Worm (Caenorhabditis elegans) whole organism, young adult: Measurements from ENCODE around the gene lin-66.

Experiments used
- C06A6.2 ChIP-seq: fragments of 200-800 bp; sonication (Bioruptor generic); conservative IDR thresholded peaks from 2 replicates; pipeline ENCODE4 v1.3.6; 2022; ENCODE audit warnings: missing genetic modification characterization, missing compliant biosample characterization
- atf-7 ChIP-seq: sonication (generic microtip); optimal IDR thresholded peaks from 2 replicates; lab custom pipeline; 2017; ENCODE audit warnings: mild to moderate bottlenecking, missing genetic modification characterization, missing compliant biosample characterization
- ceh-58 ChIP-seq: fragments of 200-800 bp; sonication (Bioruptor generic); IDR thresholded peaks from 2 replicates; pipeline ENCODE4 v1.3.6; 2022; ENCODE audit warnings: missing genetic modification characterization, missing compliant biosample characterization
- ets-4 ChIP-seq: fragments of 200-800 bp; sonication (Bioruptor generic); optimal IDR thresholded peaks from 2 replicates; lab custom pipeline; 2018; ENCODE audit warnings: mild to moderate bottlenecking, missing genetic modification characterization, missing compliant biosample characterization
- madf-6 ChIP-seq: fragments of 200-800 bp; sonication (Bioruptor generic); IDR thresholded peaks from 2 replicates; pipeline ENCODE4 v1.3.6; 2022; ENCODE audit warnings: missing genetic modification reagents, missing genetic modification characterization, missing compliant biosample characterization
- mel-28 ChIP-seq: sonication (generic microtip); optimal IDR thresholded peaks from 2 replicates; lab custom pipeline; 2016; ENCODE audit warnings: borderline replicate concordance, mild to moderate bottlenecking, missing genetic modification characterization, missing compliant biosample characterization
- nfya-1 ChIP-seq: sonication (generic microtip); optimal IDR thresholded peaks from 2 replicates; lab custom pipeline; 2017; ENCODE audit warnings: antibody characterized with exemption, missing compliant biosample characterization, missing genetic modification characterization, borderline replicate concordance; ENCODE audit not compliant: insufficient read depth
- nhr-80 ChIP-seq: sonication (generic microtip); optimal IDR thresholded peaks from 2 replicates; lab custom pipeline; 2016; ENCODE audit warnings: missing genetic modification characterization, missing compliant biosample characterization
- nhr-90 ChIP-seq: sonication (generic microtip); optimal IDR thresholded peaks from 2 replicates; lab custom pipeline; 2016; ENCODE audit warnings: missing genotype, mild to moderate bottlenecking, missing genetic modification characterization, missing compliant biosample characterization
- snpc-3.4 ChIP-seq: sonication (generic microtip); optimal IDR thresholded peaks from 2 replicates; lab custom pipeline; 2017; ENCODE audit warnings: missing genetic modification characterization, mild to moderate bottlenecking, missing compliant biosample characterization, antibody characterized with exemption, moderate library complexity, missing genotype, missing genetic modification reagents
- sptf-2 ChIP-seq: fragments of 200-800 bp; sonication (Bioruptor generic); optimal IDR thresholded peaks from 2 replicates; lab custom pipeline; 2018; ENCODE audit warnings: mild to moderate bottlenecking, missing genetic modification characterization, missing compliant biosample characterization
- unc-62 ChIP-seq: fragments of 150-350 bp; optimal IDR thresholded peaks from 2 replicates; lab custom pipeline; 2014; ENCODE audit warnings: missing biosample characterization, missing genetic modification reagents, missing genetic modification characterization
- ztf-22 ChIP-seq: fragments of 200-800 bp; sonication (Bioruptor generic); optimal IDR thresholded peaks from 2 replicates; lab custom pipeline; 2018; ENCODE audit warnings: mild to moderate bottlenecking, missing genetic modification characterization, moderate library complexity, missing compliant biosample characterization

- TF ChIP-seq nhr-80 (tag; lab: Kevin White, UChicago): no peak
- TF ChIP-seq ceh-58: no peak
- no peak for TF ChIP-seq ets-4
- TF ChIP-seq madf-6 (GFP tag; lab: Robert Waterston, UW): no peak
- TF ChIP-seq C06A6.2 (GFP tag; lab: Robert Waterston, UW): no peak
- no peak for TF ChIP-seq nfya-1
- no peak for TF ChIP-seq mel-28
- no peak for TF ChIP-seq snpc-3.4 (tag; lab: Kevin White, UChicago)
- TF ChIP-seq ztf-22: no peak
- no peak for TF ChIP-seq sptf-2 (GFP tag; lab: Kevin White, UChicago)
- no peak for TF ChIP-seq unc-62
- TF ChIP-seq nhr-90 (tag; lab: Kevin White, UChicago): no peak
- no peak for TF ChIP-seq atf-7 (tag; lab: Kevin White, UChicago)
Measured at ce11 chrIV:13940847-13941246, 53.0 kb downstream of the lin-66 start.
